Worm (Caenorhabditis elegans): Measurements from ENCODE around the gene ham-2.
A peak's percentile ranks its signal among the peaks of the same experiment; 100 is the strongest.

The ham-2 gene

DNA sequence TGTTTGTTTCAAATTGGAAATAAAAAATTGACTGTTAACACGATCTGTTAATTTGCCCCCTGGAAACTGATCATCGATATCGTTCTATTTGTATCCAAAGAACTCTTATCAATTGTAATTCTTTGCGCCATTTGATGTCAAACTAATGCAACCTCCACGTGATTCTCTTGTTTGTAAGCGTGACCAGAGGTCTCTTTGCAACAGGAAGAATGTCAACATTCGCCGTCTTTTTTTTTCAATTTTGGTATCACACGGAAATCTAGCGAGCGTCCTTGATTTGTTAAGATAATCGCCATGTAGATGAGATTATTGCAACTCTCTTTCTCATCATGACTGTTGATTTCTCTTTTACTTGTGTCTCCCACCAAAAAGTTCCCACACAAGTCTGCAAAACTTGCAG, 25.6 kb upstream of the ham-2 start (continued):
- no peak for TF ChIP-seq sox-4 (tag; optimal IDR thresholded peaks at IDR 0.05)
- TF ChIP-seq nhr-84 (tag; optimal IDR thresholded peaks at IDR 0.05): no peak
- TF ChIP-seq tlp-1 (tag; optimal IDR thresholded peaks at IDR 0.05): no peak
- TF ChIP-seq rnt-1 (tag; optimal IDR thresholded peaks at IDR 0.05): no peak
- TF ChIP-seq nhr-90 (tag; optimal IDR thresholded peaks at IDR 0.05; ENCODE audit: poor library complexity): peak; percentile 87
- TF ChIP-seq lin-15B (tag; optimal IDR thresholded peaks at IDR 0.05): no peak
- TF ChIP-seq fkh-10 (GFP tag; optimal IDR thresholded peaks at IDR 0.05): no peak
- peak; percentile 83 for TF ChIP-seq nhr-71 (tag; optimal IDR thresholded peaks at IDR 0.05)
- TF ChIP-seq irx-1 (tag; optimal IDR thresholded peaks at IDR 0.05): peak; percentile 8
- no peak for TF ChIP-seq hlh-4 (tag; optimal IDR thresholded peaks at IDR 0.05)
- peak; percentile 83 for TF ChIP-seq unc-130 (tag; optimal IDR thresholded peaks at IDR 0.05)
- no peak for TF ChIP-seq ztf-11 (tag; optimal IDR thresholded peaks at IDR 0.05)
- TF ChIP-seq zip-4 (GFP tag; optimal IDR thresholded peaks at IDR 0.05): no peak
- peak; percentile 79 for TF ChIP-seq snu-23 (GFP tag; optimal IDR thresholded peaks at IDR 0.05)
- TF ChIP-seq mab-9 (GFP tag; IDR thresholded peaks at IDR 0.05): no peak
- no peak for TF ChIP-seq fos-1 (tag; optimal IDR thresholded peaks at IDR 0.05)
- no peak for TF ChIP-seq pag-3 (tag; optimal IDR thresholded peaks at IDR 0.05; ENCODE audit: borderline replicate concordance, insufficient read depth)
- TF ChIP-seq ces-1 (GFP tag; optimal IDR thresholded peaks at IDR 0.05): no peak
- TF ChIP-seq mep-1 (tag; optimal IDR thresholded peaks at IDR 0.05): peak; percentile 5
- no peak for TF ChIP-seq fkh-8 (tag; optimal IDR thresholded peaks at IDR 0.05)
- no peak for TF ChIP-seq pqm-1 (tag; optimal IDR thresholded peaks at IDR 0.05)
- peak; percentile 96 for TF ChIP-seq nhr-20 (tag; optimal IDR thresholded peaks at IDR 0.05)
- no peak for TF ChIP-seq egl-13 (tag; optimal IDR thresholded peaks at IDR 0.05)
- TF ChIP-seq vab-15 (tag; optimal IDR thresholded peaks at IDR 0.05): no peak
- peak; percentile 98 for TF ChIP-seq nhr-85 (tag)
- TF ChIP-seq aly-2 (tag; optimal IDR thresholded peaks at IDR 0.05): no peak
- peak; percentile 60 for TF ChIP-seq nhr-47 (tag; optimal IDR thresholded peaks at IDR 0.05)
- no peak for TF ChIP-seq unc-98 (GFP tag; IDR thresholded peaks at IDR 0.05)
- TF ChIP-seq ztf-4 (tag; optimal IDR thresholded peaks at IDR 0.05): no peak
- no peak for TF ChIP-seq unc-62 (GFP tag; optimal IDR thresholded peaks at IDR 0.05)
- TF ChIP-seq lin-14 (GFP tag; optimal IDR thresholded peaks at IDR 0.05): peak; percentile 91

DNA sequence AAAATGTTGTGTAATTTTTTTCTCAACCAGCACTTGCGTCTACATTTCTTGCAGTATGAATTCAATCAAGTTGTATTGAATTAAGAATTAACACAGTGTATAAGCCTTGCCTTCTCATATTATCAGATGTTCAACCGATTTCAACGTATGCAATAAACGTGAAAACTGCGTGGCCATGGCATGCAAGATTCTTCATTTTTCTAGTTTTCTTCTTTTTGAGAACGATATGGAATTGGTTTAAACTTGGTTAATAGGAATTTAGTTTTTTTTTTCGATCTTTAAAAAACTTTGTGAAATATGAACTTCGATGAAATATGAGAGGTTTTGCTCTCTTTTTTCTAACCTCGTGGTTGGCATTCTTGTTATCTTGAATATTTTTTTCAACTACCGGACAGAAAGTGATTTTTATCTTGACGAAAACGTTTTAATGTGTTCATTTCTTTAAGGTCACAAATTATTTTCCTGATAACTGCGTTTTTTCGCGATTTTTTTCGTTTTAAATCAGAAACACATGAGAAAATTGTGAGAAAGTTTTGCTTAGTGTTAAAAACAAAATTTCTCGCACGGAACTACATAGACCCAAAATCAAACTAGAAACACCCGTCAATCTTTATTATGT, 23.9 kb upstream of the ham-2 start:
- TF ChIP-seq C34B4.2 (tag; optimal IDR thresholded peaks at IDR 0.05) (no peak), nhr-77 (tag; optimal IDR thresholded peaks at IDR 0.05) (no peak), aly-2 (tag; optimal IDR thresholded peaks at IDR 0.05) (no peak), efl-1 (optimal IDR thresholded peaks at IDR 0.05) (no peak), efl-1 (GFP tag; optimal IDR thresholded peaks at IDR 0.05 in 1 of 2) (peak in 1 of 2 experiments; percentile 52), lir-3 (tag; optimal IDR thresholded peaks at IDR 0.05; ENCODE audit: poor library complexity) (no peak), unc-62 (GFP tag; optimal IDR thresholded peaks at IDR 0.05) (no peak), pax-3 (tag; optimal IDR thresholded peaks at IDR 0.05) (no peak), egl-27 (tag; optimal IDR thresholded peaks at IDR 0.05) (no peak), elt-2 (tag; optimal IDR thresholded peaks at IDR 0.05) (peak; percentile 38), nhr-76 (tag; optimal IDR thresholded peaks at IDR 0.05) (no peak), grh-1 (GFP tag; IDR thresholded peaks at IDR 0.05) (no peak), nhr-20 (tag; optimal IDR thresholded peaks at IDR 0.05) (peak; percentile 13), fkh-10 (GFP tag; optimal IDR thresholded peaks at IDR 0.05) (no peak), isw-1 (GFP tag; IDR thresholded peaks at IDR 0.05) (no peak), ztf-11 (tag; optimal IDR thresholded peaks at IDR 0.05) (no peak), egl-13 (tag; optimal IDR thresholded peaks at IDR 0.05) (no peak), sup-37 (GFP tag; optimal IDR thresholded peaks at IDR 0.05) (no peak), lin-35 (GFP tag; optimal IDR thresholded peaks at IDR 0.05) (no peak), tbx-2 (tag; optimal IDR thresholded peaks at IDR 0.05) (no peak), C16A3.4 (tag; optimal IDR thresholded peaks at IDR 0.05) (no peak), nhr-85 (tag) (peak; percentile 57), nhr-90 (tag; optimal IDR thresholded peaks at IDR 0.05; ENCODE audit: poor library complexity) (no peak), ceh-82 (tag; optimal IDR thresholded peaks at IDR 0.05) (no peak), tlp-1 (tag; optimal IDR thresholded peaks at IDR 0.05) (no peak), alr-1 (tag; optimal IDR thresholded peaks at IDR 0.05; ENCODE audit: borderline replicate concordance) (no peak), ceh-63 (GFP tag; optimal IDR thresholded peaks at IDR 0.05) (no peak), nhr-71 (tag; optimal IDR thresholded peaks at IDR 0.05) (no peak), pqm-1 (tag; optimal IDR thresholded peaks at IDR 0.05) (no peak), snu-23 (GFP tag; optimal IDR thresholded peaks at IDR 0.05) (no peak), sox-4 (tag; optimal IDR thresholded peaks at IDR 0.05) (no peak), sptf-1 (tag; optimal IDR thresholded peaks at IDR 0.05) (no peak), lin-14 (GFP tag; optimal IDR thresholded peaks at IDR 0.05) (peak; percentile 38)
